Worm (Caenorhabditis elegans) whole organism, late embryonic: Measurements from ENCODE around the gene vha-2.

ENCODE experiments used
- ahr-1 ChIP-seq: sonication (generic microtip); optimal IDR thresholded peaks from 2 replicates; lab custom pipeline; 2016; ENCODE audit warnings: missing genetic modification characterization, missing compliant biosample characterization
- ama-1 ChIP-seq: fragments of 150-350 bp; optimal IDR thresholded peaks from 2 replicates; lab custom pipeline; 2014
- ceh-31 ChIP-seq: sonication (generic microtip); optimal IDR thresholded peaks from 2 replicates; lab custom pipeline; 2016; ENCODE audit warnings: missing genetic modification characterization, missing compliant biosample characterization
- ets-4 ChIP-seq: sonication (generic microtip); optimal IDR thresholded peaks from 2 replicates; lab custom pipeline; 2016; ENCODE audit warnings: missing genetic modification characterization, missing compliant biosample characterization
- mec-3 ChIP-seq: sonication (generic microtip); optimal IDR thresholded peaks from 2 replicates; lab custom pipeline; 2016; ENCODE audit warnings: borderline replicate concordance, missing genetic modification characterization, missing compliant biosample characterization
- tbx-2 ChIP-seq: sonication (generic microtip); optimal IDR thresholded peaks from 2 replicates; lab custom pipeline; 2016; ENCODE audit warnings: missing genetic modification characterization, missing compliant biosample characterization
- tbx-7 ChIP-seq: sonication (generic microtip); optimal IDR thresholded peaks from 2 replicates; lab custom pipeline; 2016; ENCODE audit warnings: missing genotype, missing genetic modification characterization, missing compliant biosample characterization
- unc-55 ChIP-seq: sonication (generic microtip); optimal IDR thresholded peaks from 2 replicates; lab custom pipeline; 2017; ENCODE audit warnings: missing biosample characterization, missing genetic modification reagents, missing genetic modification characterization

DNA sequence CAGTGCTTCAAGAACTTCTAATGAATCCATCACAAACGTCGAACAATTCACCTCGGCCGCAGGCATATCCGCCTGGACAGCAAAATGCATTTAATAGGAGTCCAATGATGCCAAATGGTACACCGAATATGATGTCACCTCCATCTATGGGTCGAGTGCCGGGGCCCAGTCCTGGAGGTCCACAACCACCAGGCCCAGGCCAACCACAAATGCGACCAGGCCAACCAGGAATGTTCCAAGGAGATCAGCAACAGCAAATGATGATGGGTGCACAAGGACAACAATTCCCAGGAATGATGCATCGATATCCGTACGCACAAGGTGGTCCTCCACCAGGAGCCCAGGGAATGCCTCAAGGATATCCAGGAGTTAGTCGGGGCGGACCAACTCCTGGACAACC lies 14.9 kb upstream of the vha-2 start:
- TF ChIP-seq tbx-2 (no peak), unc-55 (no peak), ama-1 (lab: Kevin White, UChicago) (no peak), ets-4 (tag; lab: Kevin White, UChicago) (no peak), ceh-31 (tag; lab: Kevin White, UChicago) (no peak), tbx-7 (tag; lab: Kevin White, UChicago) (no peak), ahr-1 (no peak), mec-3 (tag; lab: Kevin White, UChicago) (peak; percentile 37)
